Fruit fly (Drosophila melanogaster) whole organism, prepupa: Measurements from ENCODE around the gene Nplp3.

Experiments
- CG10631 ChIP-seq: fragments of 200-800 bp; sonication (Bioruptor generic); optimal IDR thresholded peaks from 2 replicates; lab custom pipeline; 2016; ENCODE audit warnings: missing biosample characterization, missing genetic modification characterization
- CG10669 ChIP-seq: fragments of 200-800 bp; sonication (Bioruptor generic); optimal IDR thresholded peaks from 3 replicates; lab custom pipeline; 2018; ENCODE audit warnings: missing biosample characterization, mild to moderate bottlenecking, missing genetic modification characterization, moderate library complexity
- CG11762 ChIP-seq: fragments of 200-800 bp; sonication (Bioruptor generic); optimal IDR thresholded peaks from 3 replicates; lab custom pipeline; 2016; ENCODE audit warnings: missing biosample characterization, missing genetic modification characterization; ENCODE audit not compliant: insufficient read depth
- CG15336 ChIP-seq: fragments of 200-800 bp; sonication (Bioruptor generic); IDR thresholded peaks from 2 replicates; pipeline ENCODE4 v1.3.6; 2022; ENCODE audit warnings: missing biosample characterization, missing genetic modification characterization
- CG1621 ChIP-seq: fragments of 200-800 bp; sonication (Bioruptor generic); optimal IDR thresholded peaks from 3 replicates; lab custom pipeline; 2018; ENCODE audit warnings: missing biosample characterization, mild to moderate bottlenecking, missing genetic modification characterization
- CG16779 ChIP-seq: fragments of 200-800 bp; sonication (Bioruptor generic); optimal IDR thresholded peaks from 3 replicates; lab custom pipeline; 2017; ENCODE audit warnings: missing biosample characterization, mild to moderate bottlenecking, missing genetic modification characterization
- CG3032 ChIP-seq: fragments of 200-800 bp; optimal IDR thresholded peaks from 2 replicates; lab custom pipeline; 2019; ENCODE audit warnings: missing biosample characterization, mild to moderate bottlenecking, missing genetic modification characterization, moderate library complexity
- CG31627 ChIP-seq: fragments of 200-800 bp; sonication (Bioruptor generic); optimal IDR thresholded peaks from 3 replicates; lab custom pipeline; 2016; ENCODE audit warnings: missing biosample characterization, missing genetic modification characterization
- CG34406 ChIP-seq: fragments of 200-800 bp; sonication (Bioruptor generic); optimal IDR thresholded peaks from 3 replicates; lab custom pipeline; 2016; ENCODE audit warnings: missing biosample characterization, missing genetic modification characterization
- CG3919 ChIP-seq: fragments of 200-800 bp; sonication (Bioruptor generic); optimal IDR thresholded peaks from 3 replicates; lab custom pipeline; 2016; ENCODE audit warnings: missing biosample characterization, missing genetic modification characterization
- CG4318 ChIP-seq: fragments of 200-800 bp; sonication (Bioruptor generic); optimal IDR thresholded peaks from 3 replicates; lab custom pipeline; 2017; ENCODE audit warnings: missing biosample characterization, mild to moderate bottlenecking, missing genetic modification characterization
- CG6163 ChIP-seq: fragments of 200-800 bp; sonication (Bioruptor generic); IDR thresholded peaks from 3 replicates; pipeline ENCODE4 v1.3.6; 2022; ENCODE audit warnings: missing biosample characterization, missing genetic modification characterization
- CG6808 ChIP-seq: fragments of 200-800 bp; sonication (Bioruptor generic); optimal IDR thresholded peaks from 3 replicates; lab custom pipeline; 2017; ENCODE audit warnings: missing biosample characterization, missing genetic modification characterization, mild to moderate bottlenecking, moderate library complexity, missing genetic modification reagents
- CG6854 ChIP-seq: fragments of 200-800 bp; sonication (Bioruptor generic); optimal IDR thresholded peaks from 2 replicates; lab custom pipeline; 2017; ENCODE audit warnings: missing biosample characterization, mild to moderate bottlenecking, missing genetic modification characterization
- CG8119 ChIP-seq: fragments of 200-800 bp; sonication (Bioruptor generic); IDR thresholded peaks from 3 replicates; pipeline ENCODE4 v1.3.6; 2022; ENCODE audit warnings: missing biosample characterization, missing genetic modification characterization
- CG8319 ChIP-seq: fragments of 200-800 bp; sonication (Bioruptor generic); optimal IDR thresholded peaks from 3 replicates; lab custom pipeline; 2016; ENCODE audit warnings: missing biosample characterization, missing genetic modification characterization
- CG9139 ChIP-seq: fragments of 200-800 bp; sonication (Bioruptor generic); optimal IDR thresholded peaks from 3 replicates; lab custom pipeline; 2017; ENCODE audit warnings: missing biosample characterization, mild to moderate bottlenecking, missing genetic modification characterization
- Eip75B ChIP-seq: fragments of 200-800 bp; sonication (Bioruptor generic); optimal IDR thresholded peaks from 3 replicates; lab custom pipeline; 2016; ENCODE audit warnings: missing biosample characterization, missing genetic modification characterization
- Eip78C ChIP-seq: fragments of 200-800 bp; sonication (Bioruptor generic); peaks from one replicate; lab custom pipeline; 2016; ENCODE audit warnings: missing biosample characterization, missing genetic modification characterization
- Eip93F ChIP-seq: fragments of 200-800 bp; sonication (Bioruptor generic); optimal IDR thresholded peaks from 2 replicates; lab custom pipeline; 2016; ENCODE audit warnings: missing biosample characterization, mild to moderate bottlenecking, missing genetic modification characterization
- Ets21C ChIP-seq: fragments of 200-800 bp; sonication (Bioruptor generic); optimal IDR thresholded peaks from 3 replicates; lab custom pipeline; 2016; ENCODE audit warnings: missing biosample characterization, missing genetic modification characterization
- Ets96B ChIP-seq: fragments of 200-800 bp; optimal IDR thresholded peaks from 2 replicates; lab custom pipeline; 2019; ENCODE audit warnings: missing biosample characterization, mild to moderate bottlenecking, missing genetic modification characterization, moderate library complexity
- Gug ChIP-seq: fragments of 200-800 bp; sonication (Bioruptor generic); IDR thresholded peaks from 2 replicates; pipeline ENCODE4 v1.3.6; 2022; ENCODE audit warnings: missing biosample characterization, missing genetic modification characterization
- Hr38 ChIP-seq: sonication (Bioruptor generic); optimal IDR thresholded peaks from 2 replicates; lab custom pipeline; 2016; ENCODE audit warnings: missing biosample characterization, missing genetic modification characterization
- Hr4 ChIP-seq: fragments of 200-800 bp; sonication (Bioruptor generic); optimal IDR thresholded peaks from 3 replicates; lab custom pipeline; 2016; ENCODE audit warnings: missing biosample characterization, missing genetic modification characterization
- Lpt ChIP-seq: fragments of 200-800 bp; sonication (Bioruptor generic); optimal IDR thresholded peaks from 3 replicates; lab custom pipeline; 2016; ENCODE audit warnings: missing biosample characterization, missing genetic modification characterization
- Met ChIP-seq: fragments of 200-800 bp; sonication (Bioruptor generic); optimal IDR thresholded peaks from 3 replicates; lab custom pipeline; 2016; ENCODE audit warnings: missing biosample characterization, missing genetic modification characterization
- OdsH ChIP-seq: fragments of 200-800 bp; sonication (Bioruptor generic); optimal IDR thresholded peaks from 3 replicates; lab custom pipeline; 2016; ENCODE audit warnings: missing biosample characterization, missing genetic modification characterization
- Sox102F ChIP-seq: fragments of 200-800 bp; sonication (Bioruptor generic); optimal IDR thresholded peaks from 2 replicates; lab custom pipeline; 2016; ENCODE audit warnings: missing biosample characterization, mild to moderate bottlenecking, missing genetic modification characterization
- Sox15 ChIP-seq: fragments of 200-800 bp; sonication (Bioruptor generic); optimal IDR thresholded peaks from 3 replicates; lab custom pipeline; 2016; ENCODE audit warnings: missing biosample characterization, missing genetic modification characterization
- achi ChIP-seq: fragments of 200-800 bp; sonication (Bioruptor generic); optimal IDR thresholded peaks from 3 replicates; lab custom pipeline; 2016; ENCODE audit warnings: missing biosample characterization, missing genetic modification characterization
- acj6 ChIP-seq: fragments of 200-800 bp; sonication (Bioruptor generic); optimal IDR thresholded peaks from 3 replicates; lab custom pipeline; 2016; ENCODE audit warnings: missing biosample characterization, missing genetic modification characterization
- cyc ChIP-seq: fragments of 200-800 bp; sonication (Bioruptor generic); optimal IDR thresholded peaks from 3 replicates; lab custom pipeline; 2016; ENCODE audit warnings: missing biosample characterization, missing genetic modification characterization
- dac ChIP-seq: fragments of 200-800 bp; sonication (Bioruptor generic); optimal IDR thresholded peaks from 2 replicates; lab custom pipeline; 2017; ENCODE audit warnings: missing biosample characterization, mild to moderate bottlenecking, missing genetic modification characterization
- eg ChIP-seq: fragments of 200-800 bp; sonication (Bioruptor generic); IDR thresholded peaks from 3 replicates; pipeline ENCODE4 v1.3.6; 2022; ENCODE audit warnings: missing biosample characterization, missing genetic modification characterization
- esn ChIP-seq: fragments of 200-800 bp; sonication (Bioruptor generic); optimal IDR thresholded peaks from 2 replicates; lab custom pipeline; 2016; ENCODE audit warnings: missing biosample characterization, mild to moderate bottlenecking, missing genetic modification characterization, moderate library complexity
- fd59A ChIP-seq: fragments of 200-800 bp; sonication (Bioruptor generic); optimal IDR thresholded peaks from 2 replicates; lab custom pipeline; 2017; ENCODE audit warnings: missing biosample characterization, mild to moderate bottlenecking, missing genetic modification characterization, missing genetic modification reagents
- fd85E ChIP-seq: fragments of 200-800 bp; sonication (Bioruptor generic); optimal IDR thresholded peaks from 3 replicates; lab custom pipeline; 2016; ENCODE audit warnings: missing biosample characterization, missing genetic modification characterization
- fkh ChIP-seq: fragments of 200-800 bp; sonication (Bioruptor generic); optimal IDR thresholded peaks from 3 replicates; lab custom pipeline; 2017; ENCODE audit warnings: missing biosample characterization, mild to moderate bottlenecking, missing genetic modification characterization, moderate library complexity
- lz ChIP-seq: fragments of 200-800 bp; sonication (Bioruptor generic); optimal IDR thresholded peaks from 3 replicates; lab custom pipeline; 2016; ENCODE audit warnings: missing biosample characterization, missing genetic modification characterization
- net ChIP-seq: fragments of 200-800 bp; sonication (Bioruptor generic); optimal IDR thresholded peaks from 3 replicates; lab custom pipeline; 2016; ENCODE audit warnings: missing biosample characterization, missing genetic modification characterization
- pdm3 ChIP-seq: fragments of 200-800 bp; sonication (Bioruptor generic); optimal IDR thresholded peaks from 3 replicates; lab custom pipeline; 2016; ENCODE audit warnings: missing biosample characterization, missing genetic modification characterization
- salr ChIP-seq, 2 experiments: fragments of 200-800 bp; sonication (Bioruptor generic); optimal IDR thresholded peaks; 3 replicates each; lab custom pipeline; 2016 to 2018; ENCODE audit warnings: missing biosample characterization in 2 of 2, missing genetic modification characterization in 2 of 2, mild to moderate bottlenecking in 1 of 2
- spab ChIP-seq: fragments of 200-800 bp; sonication (Bioruptor generic); optimal IDR thresholded peaks from 2 replicates; lab custom pipeline; 2017; ENCODE audit warnings: missing biosample characterization, mild to moderate bottlenecking, missing genetic modification characterization, missing genetic modification reagents
- ss ChIP-seq, 2 experiments: fragments of 200-800 bp; sonication (Bioruptor generic); optimal IDR thresholded peaks; 2 replicates in 1 of 2; 3 replicates in 1 of 2; lab custom pipeline; 2017 to 2018; ENCODE audit warnings: mild to moderate bottlenecking in 2 of 2, missing biosample characterization in 2 of 2, missing genetic modification characterization in 2 of 2, moderate library complexity in 1 of 2
- svp ChIP-seq: fragments of 200-800 bp; sonication (Bioruptor generic); peaks from one replicate; lab custom pipeline; 2016; ENCODE audit warnings: missing biosample characterization, missing genetic modification characterization
- topi ChIP-seq: fragments of 200-800 bp; sonication (Bioruptor generic); optimal IDR thresholded peaks from 3 replicates; lab custom pipeline; 2016; ENCODE audit warnings: missing biosample characterization, missing genetic modification characterization
- vri ChIP-seq: fragments of 200-800 bp; sonication (Bioruptor generic); optimal IDR thresholded peaks from 3 replicates; lab custom pipeline; 2016; ENCODE audit warnings: missing biosample characterization, mild to moderate bottlenecking, missing genetic modification characterization

The Nplp3 gene

DNA sequence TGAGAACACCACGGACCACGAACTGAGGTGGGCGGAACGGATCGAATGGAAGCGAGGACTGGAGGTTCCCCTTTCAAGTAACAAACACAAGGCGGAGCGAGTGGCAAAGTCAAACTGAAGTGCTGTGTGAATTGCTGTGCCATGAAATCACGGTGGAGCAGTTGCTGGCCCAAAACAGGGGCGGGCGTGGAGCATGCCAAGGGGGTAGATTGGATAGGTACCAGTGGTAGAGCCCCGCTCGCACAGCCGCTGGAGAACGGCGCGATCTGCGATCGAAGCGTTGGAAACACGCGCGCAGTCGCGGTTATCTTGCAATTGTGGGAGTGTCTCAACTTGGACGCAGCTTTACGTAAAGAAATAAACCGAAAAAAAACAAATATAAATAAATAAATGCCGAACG, 10.0 kb downstream of the Nplp3 start, which contains the start of gene CG13038:
TSS of gene CG13038 (minus strand) at position 118 of the 400 bp plus-strand sequence.
- TF ChIP-seq svp (GFP tag; lab: Kevin White, UChicago) = peak; percentile 16
- no peak for TF ChIP-seq CG8119
- peak; percentile 48 for TF ChIP-seq eg (GFP tag; lab: Robert Waterston, UW)
- TF ChIP-seq CG6163 = 0 out of 3 replicates have a peak, but pooled peaks have one; percentile 27
- peak in 1 of 2 experiments; percentile 15 for TF ChIP-seq ss (GFP tag; optimal IDR thresholded peaks at IDR 0.05; lab: Kevin White, UChicago)
- no peak for TF ChIP-seq CG9139 (GFP tag; lab: Kevin White, UChicago)
- no peak for TF ChIP-seq acj6 (GFP tag; lab: Kevin White, UChicago)
- no peak for TF ChIP-seq lz
- no peak for TF ChIP-seq CG6854 (GFP tag; lab: Kevin White, UChicago)

DNA sequence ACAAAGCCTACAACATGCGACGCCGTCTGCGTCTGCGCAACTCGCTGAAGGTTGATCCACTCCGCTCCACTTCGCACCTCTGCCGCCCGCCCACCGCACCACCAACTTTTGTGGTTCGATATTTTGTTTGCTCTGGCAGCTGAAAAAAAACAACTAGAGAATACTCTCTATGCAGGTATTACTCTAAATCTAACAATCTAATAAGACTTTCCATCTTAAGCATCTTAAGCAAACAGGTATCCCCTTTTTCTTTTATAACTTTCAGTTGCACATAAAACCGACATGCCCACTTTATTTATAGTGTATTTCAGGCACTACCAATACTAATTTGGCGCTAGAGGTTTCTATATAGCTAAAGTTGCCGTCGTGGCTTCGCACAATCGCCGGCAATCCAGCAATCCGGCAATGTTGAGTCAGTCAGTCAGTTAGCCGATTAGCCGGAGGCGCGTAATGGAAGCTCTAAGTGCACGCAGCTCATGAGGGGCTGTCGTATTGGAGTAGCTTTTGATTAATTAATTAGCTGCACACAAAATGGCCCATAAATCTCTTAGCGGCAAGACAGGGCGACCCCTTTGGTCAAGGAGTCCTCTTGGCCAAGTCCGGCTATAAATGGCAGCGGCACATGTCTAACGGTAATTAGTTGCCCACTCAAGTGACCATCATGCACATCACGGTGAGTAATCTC, 10.5 kb downstream of the Nplp3 start, which contains the start of gene CG13058:
TSS of gene CG13058 (plus strand) at position 635 of the 685 bp plus-strand sequence.
- TF ChIP-seq CG34406 (GFP tag; lab: Kevin White, UChicago) (no peak), CG10631 (GFP tag; lab: Kevin White, UChicago) (peak; percentile 37), CG16779 (peak; percentile 10), Sox102F (GFP tag; lab: Kevin White, UChicago) (no peak), cyc (GFP tag; lab: Kevin White, UChicago) (no peak), spab (GFP tag; lab: Kevin White, UChicago) (no peak), OdsH (GFP tag; lab: Kevin White, UChicago) (peak; percentile 55), CG4318 (GFP tag; lab: Kevin White, UChicago) (peak; percentile 78), CG11762 (GFP tag; lab: Kevin White, UChicago) (peak; percentile 43), CG8319 (GFP tag; lab: Kevin White, UChicago) (no peak), fd59A (GFP tag; lab: Kevin White, UChicago) (peak; percentile 61), acj6 (GFP tag; lab: Kevin White, UChicago) (peak; percentile 50), fkh (GFP tag; lab: Kevin White, UChicago) (peak; percentile 67), fd85E (GFP tag; lab: Kevin White, UChicago) (no peak), Hr38 (peak; percentile 5), CG1621 (peak; percentile 15), CG3919 (GFP tag; lab: Kevin White, UChicago) (peak; percentile 44), CG6854 (GFP tag; lab: Kevin White, UChicago) (no peak), CG6163 (0 out of 3 replicates have a peak, but pooled peaks have one; percentile 42), CG31627 (no peak), ss (GFP tag; optimal IDR thresholded peaks at IDR 0.05; lab: Kevin White, UChicago) (no peak), Eip75B (GFP tag; lab: Kevin White, UChicago) (no peak), Hr4 (GFP tag; lab: Kevin White, UChicago) (peak; percentile 85), Ets21C (GFP tag; lab: Kevin White, UChicago) (no peak), CG3032 (tag; lab: Kevin White, UChicago) (peak; percentile 32), Eip93F (GFP tag; lab: Kevin White, UChicago) (no peak), Gug (GFP tag; lab: Robert Waterston, UW) (peak; percentile 32; the same call in 1 of the 2 replicates), pdm3 (GFP tag; lab: Kevin White, UChicago) (peak; percentile 73), salr (GFP tag; optimal IDR thresholded peaks at IDR 0.05; lab: Kevin White, UChicago) (peak; percentile 42 to 64), esn (GFP tag; lab: Kevin White, UChicago) (no peak), vri (no peak), Ets96B (tag; lab: Kevin White, UChicago) (peak; percentile 71), net (GFP tag; lab: Kevin White, UChicago) (peak; percentile 72), CG6808 (GFP tag; lab: Kevin White, UChicago) (peak; percentile 40), dac (GFP tag; lab: Kevin White, UChicago) (peak; percentile 35), Met (GFP tag; lab: Kevin White, UChicago) (peak; percentile 9), Sox15 (GFP tag; lab: Kevin White, UChicago) (no peak), CG15336 (GFP tag; lab: Robert Waterston, UW) (peak; percentile 93), topi (GFP tag; lab: Kevin White, UChicago) (no peak), Eip78C (GFP tag; lab: Kevin White, UChicago) (peak; percentile 70), Lpt (peak; percentile 65), achi (GFP tag; lab: Kevin White, UChicago) (peak; percentile 61), eg (GFP tag; lab: Robert Waterston, UW) (peak; percentile 23; the same call in 1 of the 3 replicates), svp (GFP tag; lab: Kevin White, UChicago) (no peak), CG8119 (peak; percentile 89), CG10669 (GFP tag; lab: Kevin White, UChicago) (peak; percentile 62)
